Worm (Caenorhabditis elegans) whole organism, mixed stage, embryonic: ENCODE data around the gene F10E9.2.
A peak's percentile ranks its signal among the peaks of the same experiment; 100 is the strongest.

ENCODE experiments used
- ceh-39 ChIP-seq: fragments of 150-350 bp; optimal IDR thresholded peaks from 2 replicates; lab custom pipeline; 2014; ENCODE audit warnings: missing biosample characterization, missing genetic modification characterization
- ceh-43 ChIP-seq: fragments of 200-800 bp; sonication (Bioruptor generic); optimal IDR thresholded peaks from 2 replicates; lab custom pipeline; 2018; ENCODE audit warnings: mild to moderate bottlenecking, missing genetic modification characterization, moderate library complexity, missing compliant biosample characterization
- ceh-83 ChIP-seq: fragments of 200-800 bp; sonication (Bioruptor generic); optimal IDR thresholded peaks from 2 replicates; lab custom pipeline; 2018; ENCODE audit warnings: mild to moderate bottlenecking, missing genetic modification characterization, missing compliant biosample characterization
- ces-1 ChIP-seq: fragments of 150-350 bp; optimal IDR thresholded peaks from 2 replicates; lab custom pipeline; 2014; ENCODE audit warnings: missing biosample characterization, missing genetic modification reagents, missing genetic modification characterization
- cnd-1 ChIP-seq: fragments of 200-800 bp; sonication (Bioruptor generic); optimal IDR thresholded peaks from 2 replicates; lab custom pipeline; 2018; ENCODE audit warnings: mild to moderate bottlenecking, missing genetic modification characterization, missing compliant biosample characterization
- drap-1 ChIP-seq: fragments of 200-800 bp; sonication (Bioruptor generic); optimal IDR thresholded peaks from 3 replicates; lab custom pipeline; 2018; ENCODE audit warnings: mild to moderate bottlenecking, missing genetic modification characterization, missing compliant biosample characterization
- elt-3 ChIP-seq: fragments of 150-350 bp; optimal IDR thresholded peaks from 2 replicates; lab custom pipeline; 2014; ENCODE audit warnings: missing biosample characterization, missing genetic modification characterization
- ham-2 ChIP-seq: fragments of 200-800 bp; sonication (Bioruptor generic); optimal IDR thresholded peaks from 2 replicates; lab custom pipeline; 2018; ENCODE audit warnings: mild to moderate bottlenecking, missing genetic modification characterization, missing compliant biosample characterization
- hlh-1 ChIP-seq: fragments of 150-350 bp; optimal IDR thresholded peaks from 2 replicates; lab custom pipeline; 2014; ENCODE audit warnings: missing biosample characterization, missing genetic modification reagents, missing genetic modification characterization
- lin-13 ChIP-seq: fragments of 150-350 bp; optimal IDR thresholded peaks from 2 replicates; lab custom pipeline; 2014; ENCODE audit warnings: missing biosample characterization, missing genetic modification characterization
- lin-32 ChIP-seq: fragments of 200-800 bp; sonication (Bioruptor generic); optimal IDR thresholded peaks from 2 replicates; lab custom pipeline; 2018; ENCODE audit warnings: mild to moderate bottlenecking, missing genetic modification characterization, missing compliant biosample characterization
- lsy-2 ChIP-seq: fragments of 150-350 bp; optimal IDR thresholded peaks from 2 replicates; lab custom pipeline; 2014; ENCODE audit warnings: missing biosample characterization, missing genetic modification characterization
- mab-5 ChIP-seq: fragments of 150-350 bp; optimal IDR thresholded peaks from 2 replicates; lab custom pipeline; 2014; ENCODE audit warnings: missing biosample characterization, missing genetic modification characterization
- mep-1 ChIP-seq: fragments of 150-350 bp; optimal IDR thresholded peaks from 2 replicates; lab custom pipeline; 2017; ENCODE audit warnings: missing biosample characterization, missing genetic modification reagents, missing genetic modification characterization, inconsistent platforms
- mls-2 ChIP-seq: sonication (generic microtip); optimal IDR thresholded peaks from 2 replicates; lab custom pipeline; 2016; ENCODE audit warnings: mild to moderate bottlenecking, missing genetic modification characterization, moderate library complexity, missing compliant biosample characterization
- nhr-12 ChIP-seq: fragments of 150-350 bp; optimal IDR thresholded peaks from 2 replicates; lab custom pipeline; 2014; ENCODE audit warnings: missing biosample characterization, missing genetic modification characterization
- nhr-2 ChIP-seq: fragments of 150-350 bp; optimal IDR thresholded peaks from 2 replicates; lab custom pipeline; 2014; ENCODE audit warnings: missing biosample characterization, missing genetic modification characterization
- nhr-237 ChIP-seq: fragments of 150-350 bp; optimal IDR thresholded peaks from 2 replicates; lab custom pipeline; 2014; ENCODE audit warnings: missing biosample characterization, missing genetic modification characterization
- nhr-28 ChIP-seq: fragments of 150-350 bp; optimal IDR thresholded peaks from 2 replicates; lab custom pipeline; 2014; ENCODE audit warnings: missing biosample characterization, missing genetic modification characterization
- nhr-76 ChIP-seq: sonication (generic microtip); optimal IDR thresholded peaks from 2 replicates; lab custom pipeline; 2017; ENCODE audit warnings: missing biosample characterization, missing genetic modification characterization
- pha-4 ChIP-seq: fragments of 150-350 bp; optimal IDR thresholded peaks from 2 replicates; lab custom pipeline; 2018; ENCODE audit warnings: missing biosample characterization, missing genetic modification reagents, missing genetic modification characterization
- sem-2 ChIP-seq: fragments of 200-800 bp; sonication (Bioruptor generic); optimal IDR thresholded peaks from 2 replicates; lab custom pipeline; 2018; ENCODE audit warnings: mild to moderate bottlenecking, missing genetic modification characterization, missing compliant biosample characterization
- snpc-4 ChIP-seq: fragments of 150-350 bp; optimal IDR thresholded peaks from 2 replicates; lab custom pipeline; 2014; ENCODE audit warnings: missing biosample characterization, missing genetic modification characterization
- sptf-1 ChIP-seq: sonication (generic microtip); optimal IDR thresholded peaks from 2 replicates; lab custom pipeline; 2017; ENCODE audit warnings: mild to moderate bottlenecking, missing genetic modification characterization, moderate library complexity, missing compliant biosample characterization
- tbx-8 ChIP-seq: fragments of 200-800 bp; sonication (Bioruptor generic); optimal IDR thresholded peaks from 2 replicates; lab custom pipeline; 2018; ENCODE audit warnings: mild to moderate bottlenecking, missing genetic modification characterization, moderate library complexity, missing compliant biosample characterization
- unc-120 ChIP-seq: sonication (generic microtip); optimal IDR thresholded peaks from 2 replicates; lab custom pipeline; 2017; ENCODE audit warnings: missing genetic modification characterization, missing compliant biosample characterization; ENCODE audit not compliant: poor library complexity, severe bottlenecking
- unc-39 ChIP-seq: fragments of 150-350 bp; optimal IDR thresholded peaks from 2 replicates; lab custom pipeline; 2014; ENCODE audit warnings: missing biosample characterization, missing genetic modification characterization
- unc-62 ChIP-seq: fragments of 150-350 bp; optimal IDR thresholded peaks from 2 replicates; lab custom pipeline; 2014; ENCODE audit warnings: missing biosample characterization, missing genetic modification reagents, missing genetic modification characterization
- zip-8 ChIP-seq: fragments of 150-350 bp; optimal IDR thresholded peaks from 2 replicates; lab custom pipeline; 2014; ENCODE audit warnings: missing biosample characterization, missing genetic modification characterization
- ztf-11 ChIP-seq: fragments of 150-350 bp; optimal IDR thresholded peaks from 2 replicates; lab custom pipeline; 2014; ENCODE audit warnings: missing biosample characterization, missing genetic modification characterization

F10E9.2 gene

DNA sequence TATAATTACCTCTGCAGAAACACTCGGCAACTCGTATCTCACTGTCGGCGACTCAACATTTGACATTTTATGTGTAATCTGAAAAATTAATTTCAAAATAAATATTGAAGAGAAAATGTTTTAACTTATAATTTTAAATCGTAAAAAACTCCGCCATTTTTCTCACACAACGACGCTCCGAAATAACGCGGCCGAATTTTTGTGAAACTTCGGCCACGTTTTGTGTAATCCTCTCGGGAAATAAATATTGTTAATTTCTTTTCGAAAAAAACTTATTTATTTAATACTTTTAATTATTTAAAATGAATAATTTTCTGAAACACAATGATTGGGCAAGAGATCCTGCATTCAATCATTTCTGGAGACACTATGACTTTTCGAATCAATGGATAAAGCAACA is 5.1 kb upstream of the F10E9.2 start, which contains the start of the genes F10E9.7 and F10E9.5:
TSS of gene F10E9.7 (minus strand) at position 86 of the 400 bp plus-strand sequence.
TSS of gene F10E9.5 (plus strand) at position 237 of the 400 bp plus-strand sequence.
- TF ChIP-seq sptf-1 (peak; percentile 54), lin-32 (no peak), lsy-2 (tag; lab: Kevin White, UChicago) (peak; percentile 74), mep-1 (peak; percentile 61), ceh-83 (GFP tag; lab: Kevin White, UChicago) (no peak), ceh-39 (tag; lab: Kevin White, UChicago) (peak; percentile 38), nhr-2 (tag; lab: Kevin White, UChicago) (peak; percentile 26), ham-2 (no peak), lin-13 (tag; lab: Kevin White, UChicago) (peak; percentile 30), ces-1 (peak; percentile 70), nhr-237 (peak; percentile 15), ceh-43 (GFP tag; lab: Kevin White, UChicago) (no peak)

ce11 chrIII:8308238-8308637 is 4.3 kb upstream of the F10E9.2 start, which contains the start of gene F10E9.4:
TSS of gene F10E9.4 (plus strand) at chrIII:8308538.
- TF ChIP-seq elt-3 (tag; lab: Kevin White, UChicago) (no peak), lin-13 (tag; lab: Kevin White, UChicago) (no peak), ham-2 (no peak), unc-39 (tag; lab: Kevin White, UChicago) (no peak), drap-1 (no peak), mab-5 (tag; lab: Kevin White, UChicago) (no peak), ztf-11 (no peak), ceh-83 (GFP tag; lab: Kevin White, UChicago) (no peak), snpc-4 (tag; lab: Kevin White, UChicago) (no peak), unc-62 (GFP tag; lab: Kevin White, UChicago) (no peak), mls-2 (tag; lab: Kevin White, UChicago) (no peak), cnd-1 (tag; lab: Kevin White, UChicago) (no peak)

DNA sequence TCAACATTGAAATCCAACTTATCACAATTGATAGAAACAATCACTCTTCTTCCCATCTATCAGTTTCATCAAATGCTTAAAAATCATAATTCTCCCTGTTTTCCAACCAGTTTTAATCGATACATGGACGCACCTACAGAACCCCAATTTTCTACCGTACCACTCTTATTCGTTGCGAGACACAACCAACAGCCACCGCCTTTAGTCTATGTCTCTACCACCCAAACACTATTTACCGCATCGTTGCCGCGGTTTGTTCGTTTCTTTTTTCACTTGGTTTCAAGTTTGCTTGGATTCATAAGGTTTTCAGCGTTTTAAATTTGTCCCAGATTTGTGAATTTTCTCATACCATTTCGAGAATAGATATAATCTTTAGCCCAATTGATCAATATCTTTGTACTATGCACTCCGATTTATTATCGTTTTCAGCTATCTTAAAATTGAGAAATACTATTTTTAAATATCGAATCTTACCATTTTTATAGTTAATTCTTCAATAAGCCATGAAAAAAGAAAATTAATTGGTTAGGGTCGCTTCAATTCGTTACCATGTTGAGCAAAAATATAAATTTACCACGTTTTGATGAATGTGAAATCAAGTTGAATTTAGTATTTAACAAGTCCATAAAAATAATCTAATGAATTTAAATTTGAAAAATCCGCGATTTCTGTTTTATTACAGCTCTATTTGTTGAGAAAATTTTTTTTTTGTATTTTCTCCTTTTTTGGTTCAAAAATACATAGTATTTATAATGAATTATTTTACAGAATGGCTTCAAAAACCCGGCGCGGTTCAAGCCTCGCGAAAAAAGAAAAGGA is 2.0 kb upstream of the F10E9.2 start, which contains the start of gene F10E9.3:
TSS of gene F10E9.3 (plus strand) at position 769 of the 819 bp plus-strand sequence.
- TF ChIP-seq unc-62 (GFP tag; lab: Kevin White, UChicago) (no peak), ceh-39 (tag; lab: Kevin White, UChicago) (peak; percentile 34), lin-13 (tag; lab: Kevin White, UChicago) (no peak), ztf-11 (no peak), ces-1 (peak; percentile 8), lsy-2 (tag; lab: Kevin White, UChicago) (peak; percentile 93), zip-8 (tag; lab: Kevin White, UChicago) (no peak), mep-1 (peak; percentile 49), hlh-1 (tag; lab: Kevin White, UChicago) (peak; percentile 39)

DNA sequence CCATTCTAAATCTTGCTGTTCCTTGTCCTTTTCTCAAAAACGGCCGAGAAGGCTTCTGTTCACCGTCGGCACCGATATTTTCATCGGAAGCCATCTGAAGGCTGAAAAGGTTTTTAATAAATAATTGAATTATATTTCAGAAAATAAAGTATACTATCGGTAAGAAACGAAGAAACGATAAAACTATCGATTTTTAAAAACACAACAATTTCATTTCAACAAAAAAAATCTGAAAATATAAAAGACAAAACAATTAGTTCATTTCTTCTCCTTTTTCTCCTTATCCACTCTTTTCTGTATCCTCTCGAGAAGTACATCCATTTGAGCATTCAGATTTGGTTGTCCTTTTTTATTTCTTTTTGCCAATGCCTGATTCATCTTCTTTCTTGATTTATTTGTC is 6.0 kb downstream of the F10E9.2 start, which contains the start of gene sas-4:
TSS of gene sas-4 (minus strand) at position 101 of the 400 bp plus-strand sequence.
- TF ChIP-seq tbx-8 (GFP tag; lab: Kevin White, UChicago), result no peak
- TF ChIP-seq ceh-43 (GFP tag; lab: Kevin White, UChicago), result no peak
- TF ChIP-seq nhr-28 (tag; lab: Kevin White, UChicago), result no peak
- TF ChIP-seq lsy-2 (tag; lab: Kevin White, UChicago), result no peak
- no peak for TF ChIP-seq ztf-11

DNA sequence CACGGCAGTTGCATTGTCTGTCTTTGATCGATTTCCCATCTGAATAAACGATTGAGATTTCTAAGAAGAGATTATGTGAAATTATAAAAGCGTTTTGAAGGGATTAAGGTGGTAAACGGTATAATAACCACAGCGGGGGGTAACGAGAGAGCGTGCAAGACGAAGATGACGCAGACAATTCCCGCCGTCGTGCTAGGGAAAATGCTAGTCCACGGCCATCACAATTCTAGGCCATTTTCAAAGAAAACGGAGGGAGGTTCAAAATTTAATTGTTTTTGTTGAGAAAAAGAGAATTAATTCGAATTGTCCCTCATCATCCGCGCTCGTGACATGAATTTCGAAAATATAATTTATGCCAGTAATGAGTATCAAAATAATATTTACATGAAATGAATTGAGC is 6.6 kb downstream of the F10E9.2 start, which contains the start of gene F10E9.11:
TSS of gene F10E9.11 (minus strand) at position 161 of the 400 bp plus-strand sequence.
- TF ChIP-seq pha-4 (tag; lab: Kevin White, UChicago) (peak; percentile 21), sptf-1 (peak; percentile 69), ces-1 (peak; percentile 75), nhr-237 (peak; percentile 3), ceh-43 (GFP tag; lab: Kevin White, UChicago) (peak; percentile 72), nhr-12 (tag; lab: Kevin White, UChicago) (no peak), lin-32 (no peak), lin-13 (tag; lab: Kevin White, UChicago) (peak; percentile 73), elt-3 (tag; lab: Kevin White, UChicago) (no peak), nhr-2 (tag; lab: Kevin White, UChicago) (peak; percentile 42), drap-1 (peak; percentile 21), nhr-76 (tag; lab: Kevin White, UChicago) (no peak), snpc-4 (tag; lab: Kevin White, UChicago) (no peak), sem-2 (GFP tag; lab: Kevin White, UChicago) (no peak), ham-2 (peak; percentile 58), lsy-2 (tag; lab: Kevin White, UChicago) (peak; percentile 79), ceh-39 (tag; lab: Kevin White, UChicago) (peak; percentile 20), mab-5 (tag; lab: Kevin White, UChicago) (peak; percentile 77), mls-2 (tag; lab: Kevin White, UChicago) (peak; percentile 65), unc-120 (no peak), mep-1 (peak; percentile 75), hlh-1 (tag; lab: Kevin White, UChicago) (no peak), tbx-8 (GFP tag; lab: Kevin White, UChicago) (peak; percentile 50)
